Worm (Caenorhabditis elegans): ENCODE results near the gene glr-6.

DNA sequence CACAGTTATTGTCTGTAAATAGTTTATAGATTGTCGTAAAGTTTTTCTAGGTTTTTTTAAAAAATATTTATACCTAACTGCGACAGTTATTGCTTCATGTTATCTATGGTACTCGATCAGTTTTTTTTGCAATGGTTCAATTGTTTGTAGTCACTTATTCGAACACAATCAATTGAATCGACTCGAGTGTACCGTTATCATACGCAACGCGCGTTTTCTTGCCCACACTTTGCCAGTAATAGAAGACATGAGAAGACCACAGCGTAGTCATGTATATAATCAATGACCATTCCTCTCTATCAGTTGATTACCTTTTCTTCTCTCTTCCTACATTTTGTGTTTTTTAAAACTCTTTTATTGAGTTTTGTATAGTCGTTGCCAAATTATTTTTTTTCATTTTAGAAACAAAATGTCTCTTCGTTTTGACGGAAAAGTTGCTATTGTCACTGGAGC, 22.5 kb downstream of the glr-6 start, which contains the start of gene dhs-28:
- TF ChIP-seq pha-4 (tag; optimal IDR thresholded peaks at IDR 0.05) (no peak), lin-13 (tag; optimal IDR thresholded peaks at IDR 0.05) (no peak), lsy-2 (tag; optimal IDR thresholded peaks at IDR 0.05) (no peak), hlh-1 (tag; optimal IDR thresholded peaks at IDR 0.05) (no peak), ztf-11 (tag; optimal IDR thresholded peaks at IDR 0.05) (no peak), nhr-12 (tag; optimal IDR thresholded peaks at IDR 0.05) (no peak), unc-39 (tag; optimal IDR thresholded peaks at IDR 0.05) (no peak), unc-62 (GFP tag; optimal IDR thresholded peaks at IDR 0.05) (no peak), nhr-237 (tag; optimal IDR thresholded peaks at IDR 0.05) (no peak)
